Fruit fly (Drosophila melanogaster) whole organism, prepupa: ENCODE results near the gene Cyp4c3.

Experiments used
- CG11762 ChIP-seq: fragments of 200-800 bp; sonication (Bioruptor generic); optimal IDR thresholded peaks from 3 replicates; lab custom pipeline; 2016; ENCODE audit warnings: missing biosample characterization, missing genetic modification characterization; ENCODE audit not compliant: insufficient read depth
- CG34406 ChIP-seq: fragments of 200-800 bp; sonication (Bioruptor generic); optimal IDR thresholded peaks from 3 replicates; lab custom pipeline; 2016; ENCODE audit warnings: missing biosample characterization, missing genetic modification characterization
- CG6808 ChIP-seq: fragments of 200-800 bp; sonication (Bioruptor generic); optimal IDR thresholded peaks from 3 replicates; lab custom pipeline; 2017; ENCODE audit warnings: missing biosample characterization, missing genetic modification characterization, mild to moderate bottlenecking, moderate library complexity, missing genetic modification reagents
- CG8319 ChIP-seq: fragments of 200-800 bp; sonication (Bioruptor generic); optimal IDR thresholded peaks from 3 replicates; lab custom pipeline; 2016; ENCODE audit warnings: missing biosample characterization, missing genetic modification characterization
- Eip75B ChIP-seq: fragments of 200-800 bp; sonication (Bioruptor generic); optimal IDR thresholded peaks from 3 replicates; lab custom pipeline; 2016; ENCODE audit warnings: missing biosample characterization, missing genetic modification characterization
- Sox14 ChIP-seq: fragments of 200-800 bp; sonication (Bioruptor generic); optimal IDR thresholded peaks from 3 replicates; lab custom pipeline; 2016; ENCODE audit warnings: missing biosample characterization, missing genetic modification characterization
- eg ChIP-seq: fragments of 200-800 bp; sonication (Bioruptor generic); IDR thresholded peaks from 3 replicates; pipeline ENCODE4 v1.3.6; 2022; ENCODE audit warnings: missing biosample characterization, missing genetic modification characterization
- esn ChIP-seq: fragments of 200-800 bp; sonication (Bioruptor generic); optimal IDR thresholded peaks from 2 replicates; lab custom pipeline; 2016; ENCODE audit warnings: missing biosample characterization, mild to moderate bottlenecking, missing genetic modification characterization, moderate library complexity
- fd59A ChIP-seq: fragments of 200-800 bp; sonication (Bioruptor generic); optimal IDR thresholded peaks from 2 replicates; lab custom pipeline; 2017; ENCODE audit warnings: missing biosample characterization, mild to moderate bottlenecking, missing genetic modification characterization, missing genetic modification reagents
- salr ChIP-seq, 2 experiments: fragments of 200-800 bp; sonication (Bioruptor generic); optimal IDR thresholded peaks; 3 replicates each; lab custom pipeline; 2016 to 2018; ENCODE audit warnings: missing biosample characterization in 2 of 2, missing genetic modification characterization in 2 of 2, mild to moderate bottlenecking in 1 of 2
- topi ChIP-seq: fragments of 200-800 bp; sonication (Bioruptor generic); optimal IDR thresholded peaks from 3 replicates; lab custom pipeline; 2016; ENCODE audit warnings: missing biosample characterization, missing genetic modification characterization

- TF ChIP-seq fd59A (GFP tag; lab: Kevin White, UChicago) (no peak), Eip75B (GFP tag; lab: Kevin White, UChicago) (no peak), CG8319 (no peak), CG6808 (no peak), CG34406 (no peak), topi (GFP tag; lab: Kevin White, UChicago) (no peak), eg (GFP tag; lab: Robert Waterston, UW) (no peak), salr (GFP tag; optimal IDR thresholded peaks at IDR 0.05; lab: Kevin White, UChicago) (no peak), Sox14 (no peak), esn (GFP tag; lab: Kevin White, UChicago) (no peak), CG11762 (GFP tag; lab: Kevin White, UChicago) (no peak)
These were observed 33.3 kb upstream of the Cyp4c3 start for dm6 chr3R:30860561-30860928.
